Fruit fly (Drosophila melanogaster) whole organism, embryonic: Measurements from ENCODE around the gene CG7963.

Source experiments
- Asciz ChIP-seq: fragments of 200-800 bp; sonication (Bioruptor generic); optimal IDR thresholded peaks from 2 replicates; lab custom pipeline; 2017; ENCODE audit warnings: missing biosample characterization, mild to moderate bottlenecking, missing genetic modification characterization, missing genetic modification reagents
- B-H2 ChIP-seq: fragments of 200-800 bp; sonication (Bioruptor generic); optimal IDR thresholded peaks from 2 replicates; lab custom pipeline; 2018; ENCODE audit warnings: missing biosample characterization, mild to moderate bottlenecking, missing genetic modification characterization
- CG10274 ChIP-seq: fragments of 200-800 bp; sonication (Bioruptor generic); optimal IDR thresholded peaks from 3 replicates; lab custom pipeline; 2017; ENCODE audit warnings: missing biosample characterization, mild to moderate bottlenecking, missing genetic modification characterization
- CG11398 ChIP-seq: fragments of 200-800 bp; sonication (Bioruptor generic); optimal IDR thresholded peaks from 2 replicates; lab custom pipeline; 2016; ENCODE audit warnings: missing biosample characterization, missing genetic modification characterization
- CG12769 ChIP-seq: fragments of 200-800 bp; sonication (Bioruptor generic); optimal IDR thresholded peaks from 2 replicates; lab custom pipeline; 2019; ENCODE audit warnings: missing biosample characterization, mild to moderate bottlenecking, missing genetic modification characterization, moderate library complexity
- CG1647 ChIP-seq: fragments of 200-800 bp; sonication (Bioruptor generic); optimal IDR thresholded peaks from 3 replicates; lab custom pipeline; 2016; ENCODE audit warnings: missing biosample characterization, missing genetic modification characterization
- CG16863 ChIP-seq: fragments of 200-800 bp; sonication (Bioruptor generic); optimal IDR thresholded peaks from 3 replicates; lab custom pipeline; 2016; ENCODE audit warnings: missing biosample characterization, missing genetic modification characterization
- CG17186 ChIP-seq: fragments of 200-800 bp; sonication (Bioruptor generic); optimal IDR thresholded peaks from 3 replicates; lab custom pipeline; 2017; ENCODE audit warnings: missing biosample characterization, missing genetic modification reagents, missing genetic modification characterization
- CG17829 ChIP-seq: fragments of 200-800 bp; optimal IDR thresholded peaks from 2 replicates; lab custom pipeline; 2019; ENCODE audit warnings: missing biosample characterization, mild to moderate bottlenecking, missing genetic modification characterization, moderate library complexity
- CG34224 ChIP-seq: fragments of 200-800 bp; sonication (Bioruptor generic); IDR thresholded peaks from 3 replicates; pipeline ENCODE4 v1.3.6; 2022; ENCODE audit warnings: missing biosample characterization, missing genetic modification characterization; ENCODE audit not compliant: partially characterized antibody
- CG34422 ChIP-seq: fragments of 200-800 bp; sonication (Bioruptor generic); IDR thresholded peaks from 3 replicates; pipeline ENCODE4 v1.3.6; 2022; ENCODE audit warnings: missing biosample characterization, missing genetic modification characterization
- CG6683 ChIP-seq: fragments of 200-800 bp; sonication (Bioruptor generic); optimal IDR thresholded peaks from 2 replicates; lab custom pipeline; 2017; ENCODE audit warnings: missing biosample characterization, mild to moderate bottlenecking, missing genetic modification characterization, missing genetic modification reagents
- CG6813 ChIP-seq: fragments of 200-800 bp; sonication (Bioruptor generic); optimal IDR thresholded peaks from 2 replicates; lab custom pipeline; 2017; ENCODE audit warnings: missing biosample characterization, missing genetic modification characterization, mild to moderate bottlenecking, moderate library complexity, missing genetic modification reagents
- CG7271 ChIP-seq: fragments of 200-800 bp; sonication (Bioruptor generic); optimal IDR thresholded peaks from 2 replicates; lab custom pipeline; 2018; ENCODE audit warnings: missing biosample characterization, mild to moderate bottlenecking, missing genetic modification characterization, moderate library complexity
- CG8290 ChIP-seq, 3 experiments: fragments of 200-800 bp; sonication (Bioruptor generic); optimal IDR thresholded peaks; 2 replicates each; lab custom pipeline; 2016 to 2019; ENCODE audit warnings: missing biosample characterization in 3 of 3, missing genetic modification characterization in 3 of 3, mild to moderate bottlenecking in 2 of 3, moderate library complexity in 1 of 3
- CG8478 ChIP-seq: fragments of >200 bp; optimal IDR thresholded peaks from 2 replicates; lab custom pipeline; 2018
- CkIIα-i1 ChIP-seq: fragments of 200-800 bp; sonication (Bioruptor generic); IDR thresholded peaks from 2 replicates; pipeline ENCODE4 v1.3.6; 2022; ENCODE audit warnings: missing biosample characterization, missing genetic modification characterization
- Dad ChIP-seq: fragments of 200-800 bp; sonication (Bioruptor generic); optimal IDR thresholded peaks from 3 replicates; lab custom pipeline; 2016; ENCODE audit warnings: missing biosample characterization, missing genetic modification characterization
- Dref ChIP-seq: fragments of 200-800 bp; sonication (Bioruptor generic); IDR thresholded peaks from 2 replicates; pipeline ENCODE4 v1.3.6; 2022; ENCODE audit warnings: missing biosample characterization, missing genetic modification characterization
- ERR ChIP-seq: fragments of 200-800 bp; sonication (Bioruptor generic); optimal IDR thresholded peaks from 2 replicates; lab custom pipeline; 2016; ENCODE audit warnings: missing biosample characterization, missing genetic modification characterization
- HLH54F ChIP-seq: fragments of 200-800 bp; sonication (Bioruptor generic); optimal IDR thresholded peaks from 3 replicates; lab custom pipeline; 2016; ENCODE audit warnings: missing biosample characterization, missing genetic modification characterization
- Hmx ChIP-seq: fragments of 200-800 bp; sonication (Bioruptor generic); optimal IDR thresholded peaks from 2 replicates; lab custom pipeline; 2016; ENCODE audit warnings: missing biosample characterization, missing genetic modification characterization
- Mes4 ChIP-seq: fragments of 200-800 bp; sonication (Bioruptor generic); optimal IDR thresholded peaks from 2 replicates; lab custom pipeline; 2016; ENCODE audit warnings: missing biosample characterization, missing genetic modification characterization
- Nf-YC ChIP-seq: fragments of 200-800 bp; optimal IDR thresholded peaks from 3 replicates; lab custom pipeline; 2019; ENCODE audit warnings: missing biosample characterization, mild to moderate bottlenecking, missing genetic modification characterization, moderate library complexity
- Six4 ChIP-seq: fragments of 200-800 bp; sonication (Bioruptor generic); optimal IDR thresholded peaks from 2 replicates; lab custom pipeline; 2016; ENCODE audit warnings: missing biosample characterization, missing genetic modification characterization
- Stat92E ChIP-seq, 3 experiments: fragments of >200 bp in 2 of 3; fragments of 200-800 bp in 1 of 3; sonication (Bioruptor generic) in 1 of 3; optimal IDR thresholded peaks; 2 replicates each; lab custom pipeline; 2017 to 2019; ENCODE audit warnings: missing biosample characterization in 3 of 3, missing genetic modification characterization in 3 of 3, mild to moderate bottlenecking in 1 of 3, moderate library complexity in 1 of 3
- Xrp1 ChIP-seq: fragments of 200-800 bp; sonication (Bioruptor generic); IDR thresholded peaks from 2 replicates; pipeline ENCODE4 v1.3.6; 2022; ENCODE audit warnings: missing biosample characterization, missing genetic modification characterization
- ato ChIP-seq: fragments of 200-800 bp; sonication (Bioruptor generic); IDR thresholded peaks from 2 replicates; pipeline ENCODE4 v1.3.6; 2022; ENCODE audit warnings: missing biosample characterization, missing genetic modification characterization; ENCODE audit not compliant: partially characterized antibody
- bowl ChIP-seq: fragments of 200-800 bp; sonication (Bioruptor generic); IDR thresholded peaks from 2 replicates; pipeline ENCODE4 v1.3.6; 2022; ENCODE audit warnings: missing biosample characterization, missing genetic modification characterization
- cg ChIP-seq: fragments of 200-800 bp; sonication (Bioruptor generic); optimal IDR thresholded peaks from 3 replicates; lab custom pipeline; 2019; ENCODE audit warnings: missing biosample characterization, mild to moderate bottlenecking, missing genetic modification characterization, moderate library complexity
- corto ChIP-seq: fragments of 200-800 bp; sonication (Bioruptor generic); optimal IDR thresholded peaks from 2 replicates; lab custom pipeline; 2016; ENCODE audit warnings: missing biosample characterization, mild to moderate bottlenecking, missing genetic modification characterization, moderate library complexity
- cwo ChIP-seq: fragments of 200-800 bp; sonication (Bioruptor generic); optimal IDR thresholded peaks from 3 replicates; lab custom pipeline; 2017; ENCODE audit warnings: missing biosample characterization, missing genetic modification characterization, mild to moderate bottlenecking, moderate library complexity, missing genetic modification reagents
- dan ChIP-seq: fragments of 200-800 bp; sonication (Bioruptor generic); IDR thresholded peaks from 2 replicates; pipeline ENCODE4 v1.3.6; 2022; ENCODE audit warnings: missing biosample characterization, missing genetic modification characterization
- disco-r ChIP-seq: fragments of 200-800 bp; sonication (Bioruptor generic); optimal IDR thresholded peaks from 2 replicates; lab custom pipeline; 2016; ENCODE audit warnings: missing biosample characterization, missing genetic modification characterization
- dm ChIP-seq: fragments of 200-800 bp; sonication (Bioruptor generic); optimal IDR thresholded peaks from 3 replicates; lab custom pipeline; 2016; ENCODE audit warnings: missing biosample characterization, missing genetic modification characterization
- dysf ChIP-seq: fragments of 200-800 bp; sonication (Bioruptor generic); IDR thresholded peaks from 3 replicates; pipeline ENCODE4 v1.3.6; 2022; ENCODE audit warnings: missing biosample characterization, missing genetic modification characterization
- esg ChIP-seq: fragments of 200-800 bp; sonication (Bioruptor generic); conservative IDR thresholded peaks from 2 replicates; pipeline ENCODE4 v1.3.6; 2022; ENCODE audit warnings: missing biosample characterization, missing genetic modification characterization
- fu2 ChIP-seq: fragments of 200-800 bp; sonication (Bioruptor generic); optimal IDR thresholded peaks from 2 replicates; lab custom pipeline; 2016; ENCODE audit warnings: missing biosample characterization, missing genetic modification characterization
- ind ChIP-seq: fragments of 200-800 bp; sonication (Bioruptor generic); optimal IDR thresholded peaks from 3 replicates; lab custom pipeline; 2016; ENCODE audit warnings: missing biosample characterization, missing genetic modification characterization
- maf-S ChIP-seq: fragments of 200-800 bp; sonication (Bioruptor generic); optimal IDR thresholded peaks from 2 replicates; lab custom pipeline; 2016; ENCODE audit warnings: missing biosample characterization, missing genetic modification characterization
- mirr ChIP-seq: fragments of 200-800 bp; sonication (Bioruptor generic); optimal IDR thresholded peaks from 3 replicates; lab custom pipeline; 2018; ENCODE audit warnings: missing biosample characterization, mild to moderate bottlenecking, missing genetic modification characterization
- otp ChIP-seq: fragments of 200-800 bp; sonication (Bioruptor generic); IDR thresholded peaks from 3 replicates; pipeline ENCODE4, ENCODE4 v1.3.6; 2022; ENCODE audit warnings: missing biosample characterization, missing genetic modification characterization
- pnt ChIP-seq: fragments of 200-800 bp; sonication (Bioruptor generic); optimal IDR thresholded peaks from 3 replicates; lab custom pipeline; 2016; ENCODE audit warnings: missing biosample characterization, missing genetic modification characterization
- schlank ChIP-seq: fragments of 200-800 bp; sonication (Bioruptor generic); optimal IDR thresholded peaks from 2 replicates; lab custom pipeline; 2018; ENCODE audit warnings: missing biosample characterization, mild to moderate bottlenecking, missing genetic modification characterization
- sqz ChIP-seq: fragments of 200-800 bp; sonication (Bioruptor generic); optimal IDR thresholded peaks from 3 replicates; lab custom pipeline; 2018; ENCODE audit warnings: missing biosample characterization, mild to moderate bottlenecking, missing genetic modification characterization
- sr ChIP-seq: fragments of 200-800 bp; sonication (Bioruptor generic); IDR thresholded peaks from 3 replicates; pipeline ENCODE4 v1.3.6; 2022; ENCODE audit warnings: missing biosample characterization, missing genetic modification characterization
- tin ChIP-seq: fragments of 200-800 bp; sonication (Bioruptor generic); optimal IDR thresholded peaks from 3 replicates; lab custom pipeline; 2016; ENCODE audit warnings: missing biosample characterization, missing genetic modification characterization
- trem ChIP-seq: fragments of 200-800 bp; optimal IDR thresholded peaks from 3 replicates; lab custom pipeline; 2019; ENCODE audit warnings: missing biosample characterization, mild to moderate bottlenecking, missing genetic modification characterization, moderate library complexity
- ttk ChIP-seq: fragments of 200-800 bp; sonication (Bioruptor generic); IDR thresholded peaks from 2 replicates; pipeline ENCODE4 v2.1.2; 2022; ENCODE audit warnings: missing biosample characterization, missing genetic modification characterization
- tup ChIP-seq: fragments of 200-800 bp; sonication (Bioruptor generic); optimal IDR thresholded peaks from 2 replicates; lab custom pipeline; 2016; ENCODE audit warnings: missing biosample characterization, mild to moderate bottlenecking, missing genetic modification characterization, moderate library complexity
- unpg ChIP-seq: fragments of 200-800 bp; sonication (Bioruptor generic); optimal IDR thresholded peaks from 3 replicates; lab custom pipeline; 2018; ENCODE audit warnings: missing biosample characterization, mild to moderate bottlenecking, missing genetic modification characterization, moderate library complexity

Gene CG7963

dm6 chr3R:8357372-8357992, 5.1 kb upstream of the CG7963 start (continued):
- no peak for TF ChIP-seq sqz
- TF ChIP-seq CG34422 (GFP tag; lab: Robert Waterston, UW), result peak; percentile 28; the same call in 1 of the 3 replicates
- TF ChIP-seq pnt (GFP tag; lab: Kevin White, UChicago), result no peak
- TF ChIP-seq CG6813 (GFP tag; lab: Kevin White, UChicago), result peak; percentile 14
- no peak for TF ChIP-seq ato
- TF ChIP-seq CG16863 (GFP tag; lab: Kevin White, UChicago), result no peak
- no peak for TF ChIP-seq Dad
- TF ChIP-seq CG10274 (GFP tag; lab: Kevin White, UChicago), result no peak
- peak; percentile 73 for TF ChIP-seq Nf-YC
- TF ChIP-seq CG11398 (GFP tag; lab: Kevin White, UChicago), result no peak
- no peak for TF ChIP-seq cwo (GFP tag; lab: Kevin White, UChicago)
- TF ChIP-seq Dref, result no peak
- TF ChIP-seq CG8290 (GFP tag; optimal IDR thresholded peaks at IDR 0.05; lab: Kevin White, UChicago), result no peak
- peak in 1 of 2 experiments; percentile 51 for TF ChIP-seq CG8290 (tag; optimal IDR thresholded peaks at IDR 0.05; lab: Kevin White, UChicago)
- no peak for TF ChIP-seq maf-S (GFP tag; lab: Kevin White, UChicago)
- peak; percentile 92 for TF ChIP-seq cg (GFP tag; lab: Kevin White, UChicago)
- TF ChIP-seq fu2, result no peak
- no peak for TF ChIP-seq corto
- TF ChIP-seq ERR, result no peak
- no peak for TF ChIP-seq CG1647 (GFP tag; lab: Kevin White, UChicago)
- no peak for TF ChIP-seq dan (GFP tag; lab: Robert Waterston, UW)
- TF ChIP-seq Six4, result no peak
- TF ChIP-seq dysf, result no peak
- no peak for TF ChIP-seq dm (GFP tag; lab: Kevin White, UChicago)
- peak; percentile 40 for TF ChIP-seq CG12769 (tag; lab: Kevin White, UChicago)
- TF ChIP-seq Mes4 (GFP tag; lab: Kevin White, UChicago), result no peak
- no peak for TF ChIP-seq CG34224 (GFP tag; lab: Robert Waterston, UW)
- no peak for TF ChIP-seq Asciz
- TF ChIP-seq sr, result peak; percentile 89
- no peak for TF ChIP-seq Xrp1 (GFP tag; lab: Robert Waterston, UW)
- TF ChIP-seq unpg, result no peak
- TF ChIP-seq tup (GFP tag; lab: Kevin White, UChicago), result no peak
- no peak for TF ChIP-seq CG7271
- TF ChIP-seq schlank (tag; lab: Kevin White, UChicago), result no peak
- TF ChIP-seq trem (tag; lab: Kevin White, UChicago), result no peak
- peak; percentile 37 for TF ChIP-seq mirr (GFP tag; lab: Kevin White, UChicago)
- no peak for TF ChIP-seq disco-r (GFP tag; lab: Kevin White, UChicago)
- no peak for TF ChIP-seq CG17186 (GFP tag; lab: Kevin White, UChicago)
- TF ChIP-seq CG8478 (lab: Kevin White, UChicago), result no peak
- no peak for TF ChIP-seq Hmx
- no peak for TF ChIP-seq HLH54F (GFP tag; lab: Kevin White, UChicago)
- no peak for TF ChIP-seq CG17829 (tag; lab: Kevin White, UChicago)
- no peak for TF ChIP-seq ttk (GFP tag; lab: Robert Waterston, UW)
- no peak for TF ChIP-seq ind
- peak in 1 of 3 experiments; percentile 56 for TF ChIP-seq Stat92E (GFP tag; optimal IDR thresholded peaks at IDR 0.05; lab: Kevin White, UChicago)
- no peak for TF ChIP-seq bowl (GFP tag; lab: Robert Waterston, UW)
- peak; percentile 27 for TF ChIP-seq B-H2
- no peak for TF ChIP-seq esg (GFP tag; lab: Robert Waterston, UW)
- no peak for TF ChIP-seq CkIIα-i1 (GFP tag; lab: Robert Waterston, UW)
- no peak for TF ChIP-seq CG6683 (GFP tag; lab: Kevin White, UChicago)
- no peak for TF ChIP-seq otp (GFP tag; lab: Robert Waterston, UW)
- no peak for TF ChIP-seq tin
